Fruit fly (Drosophila melanogaster) whole organism, embryonic: ENCODE data around the gene CG42342.

Source experiments
- Atf3 ChIP-seq: fragments of 200-800 bp; sonication (Bioruptor generic); optimal IDR thresholded peaks from 3 replicates; lab custom pipeline; 2016; ENCODE audit warnings: missing biosample characterization, missing genetic modification characterization
- CG12104 ChIP-seq: fragments of 200-800 bp; sonication (Bioruptor generic); optimal IDR thresholded peaks from 3 replicates; lab custom pipeline; 2016; ENCODE audit warnings: missing biosample characterization, missing genetic modification characterization
- CG13894 ChIP-seq: fragments of 200-800 bp; sonication (Bioruptor generic); optimal IDR thresholded peaks from 3 replicates; lab custom pipeline; 2018; ENCODE audit warnings: missing biosample characterization, mild to moderate bottlenecking, missing genetic modification characterization, moderate library complexity
- CG17385 ChIP-seq: fragments of 200-800 bp; sonication (Bioruptor generic); optimal IDR thresholded peaks from 3 replicates; lab custom pipeline; 2018; ENCODE audit warnings: missing biosample characterization, mild to moderate bottlenecking, missing genetic modification characterization
- CG18599 ChIP-seq: fragments of 200-800 bp; sonication (Bioruptor generic); optimal IDR thresholded peaks from 3 replicates; lab custom pipeline; 2017; ENCODE audit warnings: missing biosample characterization, missing genetic modification characterization, mild to moderate bottlenecking, moderate library complexity, missing genetic modification reagents
- CG2199 ChIP-seq: fragments of 200-800 bp; sonication (Bioruptor generic); IDR thresholded peaks from 3 replicates; pipeline ENCODE4 v1.3.6; 2022; ENCODE audit warnings: missing biosample characterization, missing genetic modification characterization
- CG32767 ChIP-seq: fragments of 200-800 bp; sonication (Bioruptor generic); IDR thresholded peaks from 2 replicates; pipeline ENCODE4 v1.3.6; 2022; ENCODE audit warnings: missing biosample characterization, missing genetic modification characterization
- CG34376 ChIP-seq: fragments of 200-800 bp; sonication (Bioruptor generic); optimal IDR thresholded peaks from 2 replicates; lab custom pipeline; 2018; ENCODE audit warnings: missing biosample characterization, mild to moderate bottlenecking, missing genetic modification characterization
- CG4707 ChIP-seq: fragments of 200-800 bp; sonication (Bioruptor generic); optimal IDR thresholded peaks from 2 replicates; lab custom pipeline; 2018; ENCODE audit warnings: missing biosample characterization, mild to moderate bottlenecking, missing genetic modification characterization, moderate library complexity
- CG5180 ChIP-seq: fragments of 200-800 bp; sonication (Bioruptor generic); optimal IDR thresholded peaks from 3 replicates; lab custom pipeline; 2017; ENCODE audit warnings: missing biosample characterization, missing genetic modification characterization, mild to moderate bottlenecking, moderate library complexity, missing genetic modification reagents
- CG7839 ChIP-seq: fragments of 200-800 bp; sonication (Bioruptor generic); optimal IDR thresholded peaks from 3 replicates; lab custom pipeline; 2018; ENCODE audit warnings: missing biosample characterization, mild to moderate bottlenecking, missing genetic modification characterization, moderate library complexity
- CG8478 ChIP-seq: fragments of >200 bp; optimal IDR thresholded peaks from 2 replicates; lab custom pipeline; 2018
- Deaf1 ChIP-seq: fragments of 200-800 bp; optimal IDR thresholded peaks from 3 replicates; lab custom pipeline; 2019; ENCODE audit warnings: missing biosample characterization, mild to moderate bottlenecking, missing genetic modification characterization, moderate library complexity
- Ets65A ChIP-seq: fragments of 200-800 bp; sonication (Bioruptor generic); peaks from one replicate; lab custom pipeline; 2016; ENCODE audit warnings: missing biosample characterization, missing genetic modification characterization
- Fer2 ChIP-seq: fragments of 200-800 bp; sonication (Bioruptor generic); optimal IDR thresholded peaks from 2 replicates; lab custom pipeline; 2018; ENCODE audit warnings: missing biosample characterization, mild to moderate bottlenecking, missing genetic modification characterization, moderate library complexity
- Hey ChIP-seq: fragments of 200-800 bp; sonication (Bioruptor generic); optimal IDR thresholded peaks from 3 replicates; lab custom pipeline; 2018; ENCODE audit warnings: missing biosample characterization, mild to moderate bottlenecking, missing genetic modification characterization
- Hr51 ChIP-seq, 2 experiments: fragments of 200-800 bp; sonication (Bioruptor generic); optimal IDR thresholded peaks; 2 replicates in 1 of 2; 3 replicates in 1 of 2; lab custom pipeline; 2016 to 2018; ENCODE audit warnings: missing biosample characterization in 2 of 2, missing genetic modification characterization in 2 of 2, mild to moderate bottlenecking in 1 of 2, moderate library complexity in 1 of 2
- Hr78 ChIP-seq, 2 experiments: fragments of 200-800 bp in 1 of 2; fragments of >200 bp in 1 of 2; sonication (Bioruptor generic) in 1 of 2; optimal IDR thresholded peaks; 2 replicates each; lab custom pipeline; 2017 to 2019; ENCODE audit warnings: missing biosample characterization in 2 of 2, missing genetic modification characterization in 2 of 2, mild to moderate bottlenecking in 1 of 2, moderate library complexity in 1 of 2
- Med ChIP-seq: fragments of 200-800 bp; sonication (Bioruptor generic); peaks from one replicate; lab custom pipeline; 2016; ENCODE audit warnings: missing biosample characterization, missing genetic modification characterization, mild to moderate bottlenecking, inconsistent platforms, moderate library complexity
- Nf-YC ChIP-seq: fragments of 200-800 bp; optimal IDR thresholded peaks from 3 replicates; lab custom pipeline; 2019; ENCODE audit warnings: missing biosample characterization, mild to moderate bottlenecking, missing genetic modification characterization, moderate library complexity
- Oaz ChIP-seq: fragments of 200-800 bp; sonication (Bioruptor generic); IDR thresholded peaks from 2 replicates; pipeline ENCODE4 v1.3.6; 2022; ENCODE audit warnings: missing biosample characterization, missing genetic modification characterization
- Opbp ChIP-seq: fragments of 200-800 bp; sonication (Bioruptor generic); IDR thresholded peaks from 3 replicates; pipeline ENCODE4 v1.3.6; 2022; ENCODE audit warnings: missing biosample characterization, missing genetic modification characterization; ENCODE audit not compliant: partially characterized antibody
- Xbp1 ChIP-seq: fragments of 200-800 bp; sonication (Bioruptor generic); optimal IDR thresholded peaks from 3 replicates; lab custom pipeline; 2016; ENCODE audit warnings: missing biosample characterization, mild to moderate bottlenecking, missing genetic modification characterization
- chif ChIP-seq, 2 experiments: fragments of 200-800 bp; sonication (Bioruptor generic); optimal IDR thresholded peaks; 3 replicates each; lab custom pipeline; 2016; ENCODE audit warnings: missing biosample characterization in 2 of 2, missing genetic modification characterization in 2 of 2
- cwo ChIP-seq: fragments of 200-800 bp; sonication (Bioruptor generic); optimal IDR thresholded peaks from 3 replicates; lab custom pipeline; 2017; ENCODE audit warnings: missing biosample characterization, missing genetic modification characterization, mild to moderate bottlenecking, moderate library complexity, missing genetic modification reagents
- dpn ChIP-seq, 2 experiments: fragments of 200-800 bp; sonication (Bioruptor generic); optimal IDR thresholded peaks; 3 replicates each; lab custom pipeline; 2016; ENCODE audit warnings: missing biosample characterization in 2 of 2, missing genetic modification characterization in 2 of 2
- eve ChIP-seq, 2 experiments: fragments of >200 bp; optimal IDR thresholded peaks; 2 replicates each; lab custom pipeline; 2017; ENCODE audit warnings: missing biosample characterization in 2 of 2, missing genetic modification characterization in 2 of 2
- gfzf ChIP-seq: fragments of 200-800 bp; sonication (Bioruptor generic); optimal IDR thresholded peaks from 2 replicates; lab custom pipeline; 2016; ENCODE audit warnings: missing biosample characterization, mild to moderate bottlenecking, missing genetic modification characterization, moderate library complexity
- gsb ChIP-seq: fragments of 200-800 bp; sonication (Bioruptor generic); IDR thresholded peaks from 2 replicates; pipeline ENCODE4 v1.3.6; 2022; ENCODE audit warnings: missing biosample characterization, missing genetic modification characterization
- hb ChIP-seq: fragments of 200-800 bp; sonication (Bioruptor generic); IDR thresholded peaks from 3 replicates; pipeline ENCODE4 v1.3.6; 2022; ENCODE audit warnings: missing biosample characterization, missing genetic modification characterization; ENCODE audit not compliant: partially characterized antibody
- her ChIP-seq: fragments of 200-800 bp; sonication (Bioruptor generic); optimal IDR thresholded peaks from 2 replicates; lab custom pipeline; 2016; ENCODE audit warnings: missing biosample characterization, missing genetic modification characterization
- kni ChIP-seq: fragments of 200-800 bp; sonication (Bioruptor generic); optimal IDR thresholded peaks from 3 replicates; lab custom pipeline; 2017; ENCODE audit warnings: mild to moderate bottlenecking, missing biosample characterization, missing genetic modification reagents, missing genetic modification characterization
- lola ChIP-seq, 3 experiments: fragments of >200 bp in 2 of 3; fragments of 200-800 bp in 1 of 3; sonication (Bioruptor generic) in 1 of 3; optimal IDR thresholded peaks; 2 replicates each; lab custom pipeline; 2017 to 2019; ENCODE audit warnings: missing biosample characterization in 3 of 3, missing genetic modification characterization in 3 of 3, mild to moderate bottlenecking in 1 of 3, moderate library complexity in 1 of 3
- maf-S ChIP-seq: fragments of 200-800 bp; sonication (Bioruptor generic); optimal IDR thresholded peaks from 2 replicates; lab custom pipeline; 2016; ENCODE audit warnings: missing biosample characterization, missing genetic modification characterization
- p53 ChIP-seq: fragments of 200-800 bp; sonication (Bioruptor generic); optimal IDR thresholded peaks from 2 replicates; lab custom pipeline; 2016; ENCODE audit warnings: missing biosample characterization, missing genetic modification characterization
- pzg ChIP-seq: fragments of 200-800 bp; sonication (Bioruptor generic); optimal IDR thresholded peaks from 3 replicates; lab custom pipeline; 2018; ENCODE audit warnings: missing biosample characterization, mild to moderate bottlenecking, missing genetic modification characterization, moderate library complexity
- slbo ChIP-seq: fragments of 200-800 bp; sonication (Bioruptor generic); IDR thresholded peaks from 2 replicates; pipeline ENCODE4 v1.3.6; 2022; ENCODE audit warnings: missing biosample characterization, missing genetic modification characterization
- tgo ChIP-seq: fragments of 200-800 bp; sonication (Bioruptor generic); IDR thresholded peaks from 3 replicates; pipeline ENCODE4 v1.3.6; 2022; ENCODE audit warnings: missing biosample characterization, missing genetic modification characterization
- tna ChIP-seq: fragments of 200-800 bp; sonication (Bioruptor generic); IDR thresholded peaks from 2 replicates; pipeline ENCODE4 v1.3.6; 2022; ENCODE audit warnings: missing biosample characterization, missing genetic modification characterization; ENCODE audit not compliant: partially characterized antibody
- ttk ChIP-seq: fragments of 200-800 bp; sonication (Bioruptor generic); IDR thresholded peaks from 2 replicates; pipeline ENCODE4 v2.1.2; 2022; ENCODE audit warnings: missing biosample characterization, missing genetic modification characterization
- twi ChIP-seq: fragments of 200-800 bp; optimal IDR thresholded peaks from 2 replicates; lab custom pipeline; 2019; ENCODE audit warnings: missing biosample characterization, mild to moderate bottlenecking, missing genetic modification characterization, moderate library complexity
- unpg ChIP-seq: fragments of 200-800 bp; sonication (Bioruptor generic); optimal IDR thresholded peaks from 3 replicates; lab custom pipeline; 2018; ENCODE audit warnings: missing biosample characterization, mild to moderate bottlenecking, missing genetic modification characterization, moderate library complexity

CG42342 gene

DNA sequence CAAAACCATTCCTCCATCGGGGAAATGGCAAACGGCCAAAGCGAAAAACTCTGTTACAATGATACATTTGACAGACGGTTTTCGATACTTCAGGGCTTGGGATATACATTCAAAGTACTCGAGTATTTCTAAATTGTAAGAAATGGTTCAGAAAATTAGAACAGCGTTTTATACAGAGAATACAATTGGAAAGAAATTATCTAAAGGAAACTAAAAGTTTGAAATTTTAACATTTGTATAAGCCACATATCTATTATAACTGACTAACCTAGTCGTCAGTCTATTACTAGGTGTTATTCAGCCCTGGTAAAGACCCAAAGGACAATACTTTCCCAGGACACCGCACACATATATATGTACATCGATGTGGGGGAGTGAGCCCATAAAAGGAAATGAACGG, 26.1 kb upstream of the CG42342 start (continued):
- TF ChIP-seq CG7839 (peak; percentile 67), her (GFP tag; lab: Kevin White, UChicago) (no peak), CG4707 (no peak), unpg (GFP tag; lab: Kevin White, UChicago) (peak; percentile 48), CG2199 (GFP tag; lab: Robert Waterston, UW) (no peak), CG17385 (GFP tag; lab: Kevin White, UChicago) (peak; percentile 17), Fer2 (peak; percentile 24), kni (GFP tag; lab: Kevin White, UChicago) (no peak), hb (GFP tag; lab: Robert Waterston, UW) (no peak), tna (GFP tag; lab: Robert Waterston, UW) (no peak), Oaz (GFP tag; lab: Robert Waterston, UW) (no peak), Atf3 (GFP tag; lab: Kevin White, UChicago) (no peak), Nf-YC (tag; lab: Kevin White, UChicago) (peak; percentile 21), gfzf (GFP tag; lab: Kevin White, UChicago) (no peak), pzg (GFP tag; lab: Kevin White, UChicago) (no peak), Hr51 (GFP tag; optimal IDR thresholded peaks at IDR 0.05; lab: Kevin White, UChicago) (peak in 1 of 2 experiments; percentile 37), CG32767 (GFP tag; lab: Robert Waterston, UW) (no peak), CG5180 (GFP tag; lab: Kevin White, UChicago) (peak; percentile 11), p53 (GFP tag; lab: Kevin White, UChicago) (no peak), gsb (no peak), lola (GFP tag; optimal IDR thresholded peaks at IDR 0.05; lab: Kevin White, UChicago) (peak in 1 of 3 experiments; percentile 11), Xbp1 (GFP tag; lab: Kevin White, UChicago) (peak; percentile 7), ttk (GFP tag; lab: Robert Waterston, UW) (no peak), Hr78 (GFP tag; optimal IDR thresholded peaks at IDR 0.05; lab: Kevin White, UChicago) (no peak), slbo (no peak), dpn (GFP tag; optimal IDR thresholded peaks at IDR 0.05; lab: Kevin White, UChicago) (no peak), CG34376 (GFP tag; lab: Kevin White, UChicago) (peak; percentile 64), twi (tag; lab: Kevin White, UChicago) (no peak), cwo (peak; percentile 45), chif (GFP tag; optimal IDR thresholded peaks at IDR 0.05; lab: Kevin White, UChicago) (no peak), maf-S (GFP tag; lab: Kevin White, UChicago) (no peak), CG18599 (GFP tag; lab: Kevin White, UChicago) (peak; percentile 80), Opbp (GFP tag; lab: Robert Waterston, UW) (no peak), tgo (GFP tag; lab: Robert Waterston, UW) (0 out of 3 replicates have a peak, but pooled peaks have one; percentile 30)

DNA sequence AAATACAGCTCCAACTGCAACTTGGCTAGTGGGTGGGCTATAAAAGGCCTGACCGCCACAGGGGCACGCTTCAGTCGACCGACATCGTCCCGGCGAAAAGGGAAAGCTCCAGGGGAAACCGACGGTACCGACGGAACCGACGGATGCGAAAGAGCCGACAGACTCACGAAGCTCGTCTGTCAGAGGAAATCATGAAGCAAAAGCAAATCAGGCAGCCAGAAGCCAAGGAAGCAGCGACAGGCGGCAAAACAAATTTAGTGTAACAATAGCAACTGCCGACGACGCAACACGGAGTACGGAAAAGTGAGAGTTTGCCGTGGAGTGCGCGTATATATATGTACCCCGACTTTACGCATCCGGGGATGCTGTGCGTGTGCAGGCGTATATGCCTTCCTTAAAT, 25.5 kb upstream of the CG42342 start, which contains the start of gene Gyc89Db:
Gene Gyc89Db, plus strand, starts transcription at position 78 of the 400 bp plus-strand sequence.
- TF ChIP-seq CG12104 (no peak), CG5180 (GFP tag; lab: Kevin White, UChicago) (no peak), Med (GFP tag; lab: Kevin White, UChicago) (peak; percentile 37), CG13894 (tag; lab: Kevin White, UChicago) (peak; percentile 65), CG8478 (lab: Kevin White, UChicago) (peak; percentile 8), Ets65A (peak; percentile 68), eve (GFP tag; optimal IDR thresholded peaks at IDR 0.05; lab: Kevin White, UChicago) (no peak), Deaf1 (tag; lab: Kevin White, UChicago) (peak; percentile 92), Hey (tag; lab: Kevin White, UChicago) (no peak)
